Worm (Caenorhabditis elegans) whole organism, young adult: ENCODE measurements around the gene epic-2.

ENCODE experiments used
- F49E8.2 ChIP-seq: sonication (generic microtip); optimal IDR thresholded peaks from 3 replicates; lab custom pipeline; 2017; ENCODE audit warnings: missing genetic modification characterization, mild to moderate bottlenecking, missing compliant biosample characterization, antibody characterized with exemption, moderate library complexity; ENCODE audit not compliant: insufficient read depth
- F52B5.7 ChIP-seq: sonication (generic microtip); optimal IDR thresholded peaks from 2 replicates; lab custom pipeline; 2016; ENCODE audit warnings: mild to moderate bottlenecking, missing genetic modification characterization, missing compliant biosample characterization
- Y67H2A.10 ChIP-seq: fragments of 200-800 bp; sonication (Bioruptor generic); conservative IDR thresholded peaks from 2 replicates; pipeline ENCODE4 v1.3.6; 2022; ENCODE audit warnings: missing genetic modification reagents, missing genetic modification characterization, missing compliant biosample characterization
- ama-1 ChIP-seq, 3 experiments: fragments of 150-350 bp in 1 of 3; sonication (generic microtip) in 2 of 3; optimal IDR thresholded peaks; 2 replicates each; lab custom pipeline; 2014 to 2018; ENCODE audit warnings: missing biosample characterization in 2 of 3, missing genetic modification characterization in 2 of 3, missing genetic modification reagents in 2 of 3
- aptf-3 ChIP-seq: fragments of 200-800 bp; sonication (Bioruptor generic); IDR thresholded peaks from 2 replicates; pipeline ENCODE4 v1.3.6; 2022; ENCODE audit warnings: missing genetic modification characterization, missing compliant biosample characterization
- ets-4 ChIP-seq: fragments of 200-800 bp; sonication (Bioruptor generic); optimal IDR thresholded peaks from 2 replicates; lab custom pipeline; 2018; ENCODE audit warnings: mild to moderate bottlenecking, missing genetic modification characterization, missing compliant biosample characterization
- mcd-1 ChIP-seq: fragments of 200-800 bp; sonication (Bioruptor generic); IDR thresholded peaks from 2 replicates; pipeline ENCODE4 v1.3.6; 2022; ENCODE audit warnings: missing genetic modification reagents, missing genetic modification characterization, missing compliant biosample characterization
- mxl-1 ChIP-seq: sonication (generic microtip); optimal IDR thresholded peaks from 2 replicates; lab custom pipeline; 2016; ENCODE audit warnings: missing genetic modification characterization, missing compliant biosample characterization
- nfya-1 ChIP-seq: sonication (generic microtip); optimal IDR thresholded peaks from 2 replicates; lab custom pipeline; 2017; ENCODE audit warnings: antibody characterized with exemption, missing compliant biosample characterization, missing genetic modification characterization, borderline replicate concordance; ENCODE audit not compliant: insufficient read depth
- nfya-2 ChIP-seq: fragments of 200-800 bp; sonication (Bioruptor generic); IDR thresholded peaks from 2 replicates; pipeline ENCODE4 v1.3.6; 2022; ENCODE audit warnings: missing genetic modification reagents, missing genetic modification characterization, missing compliant biosample characterization
- nhr-120 ChIP-seq: fragments of 200-800 bp; sonication (Bioruptor generic); IDR thresholded peaks from 2 replicates; pipeline ENCODE4 v1.3.6; 2022; ENCODE audit warnings: missing genetic modification characterization, missing compliant biosample characterization
- pha-4 ChIP-seq: fragments of 150-350 bp; sonication (generic microtip); optimal IDR thresholded peaks from 2 replicates; lab custom pipeline; 2014; ENCODE audit warnings: missing biosample characterization, missing genetic modification reagents, missing genetic modification characterization
- zim-3 ChIP-seq: sonication (generic microtip); optimal IDR thresholded peaks from 2 replicates; lab custom pipeline; 2017; ENCODE audit warnings: mild to moderate bottlenecking, missing genetic modification characterization, moderate library complexity, missing compliant biosample characterization
- ztf-6 ChIP-seq: fragments of 200-800 bp; sonication (Bioruptor generic); IDR thresholded peaks from 2 replicates; pipeline ENCODE4 v1.3.6; 2022; ENCODE audit warnings: missing genetic modification reagents, missing genetic modification characterization, missing compliant biosample characterization

DNA sequence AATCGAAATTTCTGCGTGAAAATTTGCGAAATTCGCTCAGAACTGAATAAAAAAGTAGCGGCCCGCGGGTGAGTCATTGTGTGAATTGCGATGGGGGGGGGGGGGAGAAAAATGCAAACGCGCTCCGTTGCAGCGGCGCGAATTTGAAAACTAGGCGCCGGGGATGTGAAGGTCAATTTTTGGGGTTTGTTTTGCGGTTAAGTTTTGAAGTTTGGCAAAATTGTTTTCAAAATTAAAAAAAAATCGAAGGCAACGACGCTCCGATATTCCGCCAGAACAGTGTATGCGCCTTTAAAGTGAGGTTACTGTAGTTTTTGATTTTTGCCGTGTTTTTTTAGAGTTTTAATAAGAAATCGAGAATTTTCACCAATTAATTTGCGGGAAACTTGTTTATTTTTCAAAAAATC is 17.7 kb downstream of the epic-2 start:
- no peak for TF ChIP-seq ama-1 (optimal IDR thresholded peaks at IDR 0.05; lab: Kevin White, UChicago)
- no peak for TF ChIP-seq ama-1 (GFP tag; optimal IDR thresholded peaks at IDR 0.05; lab: Kevin White, UChicago)
- TF ChIP-seq mcd-1, result peak; percentile 95
- TF ChIP-seq nfya-2 (GFP tag; lab: Robert Waterston, UW), result no peak
- TF ChIP-seq F49E8.2 (tag; lab: Kevin White, UChicago), result no peak
- no peak for TF ChIP-seq nfya-1 (tag; lab: Kevin White, UChicago)
- TF ChIP-seq nhr-120, result no peak
- TF ChIP-seq mxl-1 (tag; lab: Kevin White, UChicago), result no peak
- TF ChIP-seq ztf-6 (GFP tag; lab: Robert Waterston, UW), result peak; percentile 10; the same call in 1 of the 2 replicates
- TF ChIP-seq zim-3 (tag; lab: Kevin White, UChicago), result no peak
- TF ChIP-seq pha-4 (tag; lab: Kevin White, UChicago), result no peak
- TF ChIP-seq Y67H2A.10 (GFP tag; lab: Robert Waterston, UW), result no peak
- TF ChIP-seq ets-4, result no peak
- no peak for TF ChIP-seq F52B5.7 (tag; lab: Kevin White, UChicago)
- no peak for TF ChIP-seq aptf-3
